Worm (Caenorhabditis elegans): ENCODE measurements around the gene R02F11.10.

The R02F11.10 gene

DNA sequence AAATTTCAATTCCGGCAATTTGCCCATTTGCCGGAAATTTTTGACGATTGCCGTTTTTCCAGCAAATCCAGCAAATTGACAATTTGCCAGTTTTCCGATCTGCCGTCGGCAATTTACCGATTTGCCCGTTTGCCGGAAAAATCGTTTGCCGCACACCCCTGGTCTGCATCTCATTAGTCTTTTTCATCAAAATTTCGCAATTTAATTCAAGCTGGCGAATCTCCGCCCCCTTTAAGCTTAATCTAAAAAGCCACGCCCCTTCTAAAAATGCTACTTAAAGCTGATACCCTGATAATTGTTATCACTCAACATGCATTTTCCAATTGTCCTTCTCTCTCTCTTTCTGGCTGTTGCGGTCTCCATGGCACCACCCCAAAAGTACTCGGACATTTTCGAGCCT lies 5.6 kb upstream of the R02F11.10 start, which contains the start of gene Y60C6A.1:
Gene Y60C6A.1 (plus strand): TSS at position 301 of the 400 bp plus-strand sequence.
- TF ChIP-seq sea-2 (GFP tag; optimal IDR thresholded peaks at IDR 0.05) (no peak), nhr-76 (tag; optimal IDR thresholded peaks at IDR 0.05) (no peak), jun-1 (tag; optimal IDR thresholded peaks at IDR 0.05) (no peak), ceh-9 (tag; optimal IDR thresholded peaks at IDR 0.05) (no peak), hmg-11 (tag; optimal IDR thresholded peaks at IDR 0.05) (no peak), elt-3 (tag; optimal IDR thresholded peaks at IDR 0.05) (no peak), tbx-2 (tag; optimal IDR thresholded peaks at IDR 0.05) (no peak), lin-15B (tag; optimal IDR thresholded peaks at IDR 0.05) (no peak), elt-2 (tag; optimal IDR thresholded peaks at IDR 0.05) (no peak), aly-2 (tag; optimal IDR thresholded peaks at IDR 0.05) (no peak), lin-39 (tag; optimal IDR thresholded peaks at IDR 0.05) (no peak), fkh-10 (GFP tag; optimal IDR thresholded peaks at IDR 0.05) (no peak), nhr-67 (tag; optimal IDR thresholded peaks at IDR 0.05) (no peak), lsy-12 (tag; optimal IDR thresholded peaks at IDR 0.05) (no peak), nhr-28 (tag; optimal IDR thresholded peaks at IDR 0.05) (no peak), ceh-82 (tag; optimal IDR thresholded peaks at IDR 0.05) (no peak), egl-5 (tag; optimal IDR thresholded peaks at IDR 0.05) (no peak), elt-1 (tag; optimal IDR thresholded peaks at IDR 0.05) (no peak)

DNA sequence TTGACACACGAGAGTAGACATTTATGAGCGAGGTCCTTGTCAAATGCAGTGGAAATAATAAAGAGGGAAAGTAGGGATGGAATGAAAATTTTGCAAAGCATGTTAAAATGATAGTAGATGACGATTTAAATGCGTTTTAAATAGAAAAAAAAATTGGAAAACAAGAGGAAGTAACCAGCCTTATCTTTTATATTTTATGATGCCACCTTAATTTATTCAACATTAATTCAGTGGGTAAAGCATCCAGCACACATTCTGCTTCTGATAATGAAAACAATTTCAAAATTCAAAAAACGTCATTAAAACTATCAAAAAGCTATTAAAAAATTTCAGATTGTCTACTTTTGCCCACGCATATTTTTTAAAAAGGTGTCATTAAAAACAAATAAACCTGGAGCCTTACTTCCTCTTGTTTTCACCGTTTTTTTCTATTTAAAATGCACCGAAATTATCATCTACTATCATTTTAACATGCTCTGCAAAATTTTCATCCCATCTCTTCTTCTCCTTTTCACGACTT lies 3.5 kb upstream of the R02F11.10 start, which contains the start of the genes Y60C6A.2 and Y60C6A.3:
Gene Y60C6A.2 (minus strand): TSS at position 101 of the 520 bp plus-strand sequence.
Gene Y60C6A.3 (plus strand): TSS at position 470 of the 520 bp plus-strand sequence.
- TF ChIP-seq nhr-28 (tag; optimal IDR thresholded peaks at IDR 0.05) (no peak), hmg-11 (tag; optimal IDR thresholded peaks at IDR 0.05) (no peak), nhr-67 (tag; optimal IDR thresholded peaks at IDR 0.05) (no peak), pqm-1 (tag; optimal IDR thresholded peaks at IDR 0.05) (no peak), nhr-23 (tag; optimal IDR thresholded peaks at IDR 0.05) (no peak), nhr-77 (tag; optimal IDR thresholded peaks at IDR 0.05) (no peak)

- TF ChIP-seq skn-1 (tag; optimal IDR thresholded peaks at IDR 0.05) (no peak), eor-1 (tag; optimal IDR thresholded peaks at IDR 0.05) (no peak), nhr-28 (tag; optimal IDR thresholded peaks at IDR 0.05) (no peak), ztf-11 (tag; optimal IDR thresholded peaks at IDR 0.05) (no peak), pqm-1 (tag; optimal IDR thresholded peaks at IDR 0.05) (no peak), unc-39 (tag; optimal IDR thresholded peaks at IDR 0.05) (no peak), egl-27 (tag; optimal IDR thresholded peaks at IDR 0.05) (no peak), ceh-9 (tag; optimal IDR thresholded peaks at IDR 0.05) (no peak), zag-1 (tag; optimal IDR thresholded peaks at IDR 0.05) (no peak), jun-1 (tag; optimal IDR thresholded peaks at IDR 0.05) (no peak), pha-4 (tag; optimal IDR thresholded peaks at IDR 0.05) (no peak), ceh-28 (tag; optimal IDR thresholded peaks at IDR 0.05) (no peak), nfya-1 (tag; optimal IDR thresholded peaks at IDR 0.05; ENCODE audit: insufficient read depth) (no peak), ceh-82 (tag; optimal IDR thresholded peaks at IDR 0.05) (no peak), nhr-67 (tag; optimal IDR thresholded peaks at IDR 0.05) (no peak)
These were observed 1.8 kb upstream of the R02F11.10 start, which contains the start of gene R02F11.9 for ce11 chrV:4787166-4787565. R02F11.9 (plus strand) TSS chrV:4787466.

- TF ChIP-seq eor-1 (tag; optimal IDR thresholded peaks at IDR 0.05) (no peak), nhr-23 (tag; optimal IDR thresholded peaks at IDR 0.05) (no peak), skn-1 (tag; optimal IDR thresholded peaks at IDR 0.05) (no peak), lin-39 (tag; optimal IDR thresholded peaks at IDR 0.05) (no peak), egl-27 (tag; optimal IDR thresholded peaks at IDR 0.05) (no peak), jun-1 (tag; optimal IDR thresholded peaks at IDR 0.05) (no peak), pqm-1 (tag; optimal IDR thresholded peaks at IDR 0.05) (no peak), nhr-67 (tag; optimal IDR thresholded peaks at IDR 0.05) (no peak), lsy-12 (tag; optimal IDR thresholded peaks at IDR 0.05) (no peak), ceh-82 (tag; optimal IDR thresholded peaks at IDR 0.05) (no peak), fkh-10 (GFP tag; optimal IDR thresholded peaks at IDR 0.05) (no peak), sea-2 (GFP tag; optimal IDR thresholded peaks at IDR 0.05) (no peak), nfya-1 (tag; optimal IDR thresholded peaks at IDR 0.05; ENCODE audit: insufficient read depth) (no peak), ceh-16 (tag; optimal IDR thresholded peaks at IDR 0.05) (no peak), elt-2 (tag; optimal IDR thresholded peaks at IDR 0.05) (no peak), nhr-11 (tag; optimal IDR thresholded peaks at IDR 0.05) (no peak), nhr-43 (tag; optimal IDR thresholded peaks at IDR 0.05; ENCODE audit: poor library complexity, severe bottlenecking) (no peak), daf-12 (tag; optimal IDR thresholded peaks at IDR 0.05) (no peak)
These were observed 1.1 kb upstream of the R02F11.10 start for ce11 chrV:4787836-4788235.

Data from whole organism, L3 larva.